Fruit fly (Drosophila melanogaster): ENCODE results near the gene CG4935.

DNA sequence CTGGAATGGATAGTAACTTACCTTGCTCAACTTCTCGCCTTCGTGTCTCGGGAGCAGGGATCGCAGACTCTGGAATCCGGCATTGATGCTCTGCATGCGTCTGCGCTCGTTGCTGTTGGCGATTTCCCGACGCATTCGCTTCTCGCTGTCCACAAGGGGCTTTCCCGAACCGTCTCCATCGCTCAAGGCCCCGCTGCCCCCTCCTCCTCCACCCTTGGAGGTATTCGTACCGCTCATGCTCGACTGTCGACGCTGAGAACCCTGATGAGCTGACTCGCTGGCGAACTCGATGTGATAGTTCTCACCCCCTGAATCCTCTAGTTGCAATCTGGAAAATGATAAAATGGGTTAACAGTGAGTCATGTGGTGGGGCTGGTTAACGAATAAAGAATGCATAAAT is 16.9 kb downstream of the CG4935 start:
- TF ChIP-seq CG17806 (tag; optimal IDR thresholded peaks at IDR 0.05) (no peak), Ets98B (GFP tag; IDR thresholded peaks at IDR 0.05) (no peak), CG4496 (GFP tag; IDR thresholded peaks at IDR 0.05) (0 out of 3 replicates have a peak, but pooled peaks have one; percentile 39), D1 (tag; optimal IDR thresholded peaks at IDR 0.05) (no peak), CG9948 (tag; optimal IDR thresholded peaks at IDR 0.05) (no peak), gl (tag; optimal IDR thresholded peaks at IDR 0.05) (no peak), CG12605 (GFP tag; IDR thresholded peaks at IDR 0.05) (no peak), CG10348 (GFP tag; IDR thresholded peaks at IDR 0.05) (no peak), Pif1A (GFP tag; optimal IDR thresholded peaks at IDR 0.05) (no peak), EcR (GFP tag; optimal IDR thresholded peaks at IDR 0.05) (no peak), Snoo (tag; optimal IDR thresholded peaks at IDR 0.05) (no peak), CG8159 (tag; optimal IDR thresholded peaks at IDR 0.05) (no peak), rn (GFP tag; IDR thresholded peaks at IDR 0.05) (no peak)
